Worm (Caenorhabditis elegans): ENCODE data around the gene srd-51.

Gene srd-51

ce11 chrX:13444267-13444666 is 40.4 kb downstream of the srd-51 start:
- TF ChIP-seq snpc-4 (GFP tag; optimal IDR thresholded peaks at IDR 0.05) = no peak
- peak in 1 of 4 experiments; percentile 36 for TF ChIP-seq snpc-4 (tag; optimal IDR thresholded peaks at IDR 0.05)
- no peak for TF ChIP-seq rec-8 (tag; optimal IDR thresholded peaks at IDR 0.05)
- no peak for TF ChIP-seq snpc-1.1 (tag; optimal IDR thresholded peaks at IDR 0.05; ENCODE audit: insufficient read depth)
- no peak for TF ChIP-seq ztf-28 (GFP tag; IDR thresholded peaks at IDR 0.05)
- TF ChIP-seq nfya-2 (GFP tag; IDR thresholded peaks at IDR 0.05) = no peak
- TF ChIP-seq ztf-22 (GFP tag; optimal IDR thresholded peaks at IDR 0.05) = no peak
- TF ChIP-seq tbp1 (GFP tag; optimal IDR thresholded peaks at IDR 0.05) = peak; percentile 85
- TF ChIP-seq die-1 (tag; optimal IDR thresholded peaks at IDR 0.05) = peak; percentile 48
- no peak for TF ChIP-seq sptf-2 (GFP tag; optimal IDR thresholded peaks at IDR 0.05)
- no peak for TF ChIP-seq let-526 (GFP tag; IDR thresholded peaks at IDR 0.05)
- no peak for TF ChIP-seq nhr-27 (tag; optimal IDR thresholded peaks at IDR 0.05)
- no peak for TF ChIP-seq egl-18 (GFP tag; IDR thresholded peaks at IDR 0.05)
- TF ChIP-seq lag-1 (GFP tag; IDR thresholded peaks at IDR 0.05) = no peak
- TF ChIP-seq gei-17 (GFP tag; optimal IDR thresholded peaks at IDR 0.05) = no peak
- TF ChIP-seq Y67H2A.10 (GFP tag; conservative IDR thresholded peaks at IDR 0.05) = no peak
- TF ChIP-seq nhr-90 (tag; optimal IDR thresholded peaks at IDR 0.05) = peak; percentile 33
- no peak for TF ChIP-seq efl-1 (GFP tag; optimal IDR thresholded peaks at IDR 0.05)
- TF ChIP-seq pha-4 (tag; optimal IDR thresholded peaks at IDR 0.05) = no peak
- peak; percentile 63 for TF ChIP-seq rpc-1 (optimal IDR thresholded peaks at IDR 0.05)
- peak; percentile 84 for TF ChIP-seq rpc-1 (tag; optimal IDR thresholded peaks at IDR 0.05)
- no peak for TF ChIP-seq lin-35 (GFP tag; optimal IDR thresholded peaks at IDR 0.05)
- TF ChIP-seq cebp-2 (GFP tag; IDR thresholded peaks at IDR 0.05) = no peak
- TF ChIP-seq nfya-1 (tag; optimal IDR thresholded peaks at IDR 0.05; ENCODE audit: borderline replicate concordance, insufficient read depth) = no peak
- TF ChIP-seq ztf-25 (GFP tag; IDR thresholded peaks at IDR 0.05) = 0 out of 2 replicates have a peak, but pooled peaks have one; percentile 51
- peak; percentile 54 for TF ChIP-seq D2030.7 (GFP tag; IDR thresholded peaks at IDR 0.05)
- no peak for TF ChIP-seq Y95B8A.8 (GFP tag; IDR thresholded peaks at IDR 0.05)
- peak; percentile 71 for TF ChIP-seq B0261.1 (tag; optimal IDR thresholded peaks at IDR 0.05)
- TF ChIP-seq him-1 (tag; optimal IDR thresholded peaks at IDR 0.05) = no peak
- TF ChIP-seq lin-26 (GFP tag; IDR thresholded peaks at IDR 0.05) = peak; percentile 59; the same call in 1 of the 2 replicates
- no peak for TF ChIP-seq akir-1 (GFP tag; optimal IDR thresholded peaks at IDR 0.05)
- TF ChIP-seq ztf-18 (tag; optimal IDR thresholded peaks at IDR 0.05) = peak; percentile 9
- no peak for TF ChIP-seq Y79H2A.3 (GFP tag; conservative IDR thresholded peaks at IDR 0.05)
- no peak for TF ChIP-seq nhr-120 (GFP tag; IDR thresholded peaks at IDR 0.05)
- no peak for TF ChIP-seq attf-5 (GFP tag; optimal IDR thresholded peaks at IDR 0.05)
- no peak for TF ChIP-seq egl-44 (GFP tag; IDR thresholded peaks at IDR 0.05)
- TF ChIP-seq tbx-9 (tag; optimal IDR thresholded peaks at IDR 0.05; ENCODE audit: borderline replicate concordance) = no peak
- no peak for TF ChIP-seq F22D6.2 (tag; optimal IDR thresholded peaks at IDR 0.05)
- TF ChIP-seq ztf-26 (tag; optimal IDR thresholded peaks at IDR 0.05) = no peak
- no peak for TF ChIP-seq madf-8 (GFP tag; conservative IDR thresholded peaks at IDR 0.05)
- TF ChIP-seq C17E4.6 (GFP tag; IDR thresholded peaks at IDR 0.05) = no peak
- no peak for TF ChIP-seq ztf-6 (GFP tag; IDR thresholded peaks at IDR 0.05)
- TF ChIP-seq chd-7 (tag; optimal IDR thresholded peaks at IDR 0.05) = no peak
- TF ChIP-seq atf-7 (tag; optimal IDR thresholded peaks at IDR 0.05) = no peak
- peak; percentile 38; the same call in 1 of the 2 replicates for TF ChIP-seq hmg-1.2 (GFP tag; IDR thresholded peaks at IDR 0.05)
- no peak for TF ChIP-seq attf-3 (GFP tag; conservative IDR thresholded peaks at IDR 0.05)
- TF ChIP-seq F49E8.2 (tag; optimal IDR thresholded peaks at IDR 0.05; ENCODE audit: insufficient read depth) = no peak
- TF ChIP-seq snpc-1.3 (tag; optimal IDR thresholded peaks at IDR 0.05; ENCODE audit: insufficient read depth) = no peak

Measured in whole organism, young adult.